Worm (Caenorhabditis elegans): ENCODE measurements around the gene F35G12.12.

DNA sequence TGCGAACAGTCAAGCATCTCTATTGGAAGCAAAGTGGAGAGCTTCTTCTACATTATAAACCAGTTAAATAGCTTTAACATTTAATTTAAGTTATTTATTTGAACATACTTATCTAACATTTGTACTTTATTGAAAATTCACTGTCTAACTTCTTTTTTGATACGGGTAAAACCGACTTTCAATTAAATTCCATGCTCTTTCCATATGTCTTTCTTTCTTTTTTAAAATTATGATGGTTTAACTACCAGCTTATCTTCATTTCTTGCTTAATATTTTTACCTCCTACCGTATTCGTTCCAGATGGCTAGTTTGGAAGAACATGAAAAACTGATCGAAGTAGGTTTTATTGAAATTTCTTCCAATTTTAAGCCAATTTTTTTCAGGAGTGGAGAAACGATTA is at the start of gene F35G12.12:
- no peak for TF ChIP-seq R02D3.7 (tag; optimal IDR thresholded peaks at IDR 0.05)
- TF ChIP-seq egl-27 (tag; optimal IDR thresholded peaks at IDR 0.05) = no peak
- TF ChIP-seq dmd-4 (tag; optimal IDR thresholded peaks at IDR 0.05) = no peak
- no peak for TF ChIP-seq gmeb-1 (tag; optimal IDR thresholded peaks at IDR 0.05)
- TF ChIP-seq ztf-1 (GFP tag; conservative IDR thresholded peaks at IDR 0.05) = no peak

All from whole organism, L2 larva.